Worm (Caenorhabditis elegans) whole organism, young adult: Measurements from ENCODE around the gene ceh-22.

Experiments
- F49E8.2 ChIP-seq: sonication (generic microtip); optimal IDR thresholded peaks from 3 replicates; lab custom pipeline; 2017; ENCODE audit warnings: missing genetic modification characterization, mild to moderate bottlenecking, missing compliant biosample characterization, antibody characterized with exemption, moderate library complexity; ENCODE audit not compliant: insufficient read depth
- Y56A3A.18 ChIP-seq: fragments of 200-800 bp; sonication (Bioruptor generic); IDR thresholded peaks from 2 replicates; pipeline ENCODE4 v1.3.6; 2022; ENCODE audit warnings: missing genetic modification reagents, missing genetic modification characterization, missing compliant biosample characterization
- fkh-3 ChIP-seq: sonication (generic microtip); optimal IDR thresholded peaks from 2 replicates; lab custom pipeline; 2016; ENCODE audit warnings: mild to moderate bottlenecking, missing genetic modification characterization, missing compliant biosample characterization
- mes-4 ChIP-seq: sonication (generic microtip); optimal IDR thresholded peaks from 2 replicates; lab custom pipeline; 2016; ENCODE audit warnings: missing genotype, missing genetic modification characterization, missing compliant biosample characterization
- nfyb-1 ChIP-seq: fragments of 200-800 bp; sonication (Bioruptor generic); IDR thresholded peaks from 2 replicates; pipeline ENCODE4 v1.3.6; 2022; ENCODE audit warnings: missing genetic modification reagents, missing genetic modification characterization, missing compliant biosample characterization
- nhr-80 ChIP-seq: sonication (generic microtip); optimal IDR thresholded peaks from 2 replicates; lab custom pipeline; 2016; ENCODE audit warnings: missing genetic modification characterization, missing compliant biosample characterization
- rec-8 ChIP-seq, 2 experiments: sonication (generic microtip); optimal IDR thresholded peaks; 2 replicates each; lab custom pipeline; 2016; ENCODE audit warnings: mild to moderate bottlenecking in 2 of 2, missing genetic modification characterization in 2 of 2, missing genetic modification reagents in 2 of 2, missing genotype in 2 of 2, missing biosample characterization in 1 of 2, missing compliant biosample characterization in 1 of 2, moderate library complexity in 1 of 2
- sea-2 ChIP-seq: fragments of 200-800 bp; sonication (Bioruptor generic); IDR thresholded peaks from 2 replicates; pipeline ENCODE4 v1.3.6; 2022; ENCODE audit warnings: missing genetic modification characterization, missing compliant biosample characterization
- snpc-4 ChIP-seq, 5 experiments: fragments of 150-350 bp in 1 of 5; sonication (generic microtip) in 4 of 5; optimal IDR thresholded peaks; 2 replicates each; lab custom pipeline; 2014 to 2018; ENCODE audit warnings: missing genetic modification characterization in 5 of 5, missing biosample characterization in 3 of 5, antibody characterized with exemption in 2 of 5, mild to moderate bottlenecking in 2 of 5, missing compliant biosample characterization in 2 of 5, missing genotype in 2 of 5, moderate library complexity in 2 of 5, missing genetic modification reagents in 1 of 5
- unc-130 ChIP-seq: sonication (generic microtip); optimal IDR thresholded peaks from 2 replicates; lab custom pipeline; 2016; ENCODE audit warnings: missing genetic modification reagents, missing genetic modification characterization, missing compliant biosample characterization
- unc-62 ChIP-seq: fragments of 150-350 bp; optimal IDR thresholded peaks from 2 replicates; lab custom pipeline; 2014; ENCODE audit warnings: missing biosample characterization, missing genetic modification reagents, missing genetic modification characterization
- ztf-22 ChIP-seq: fragments of 200-800 bp; sonication (Bioruptor generic); optimal IDR thresholded peaks from 2 replicates; lab custom pipeline; 2018; ENCODE audit warnings: mild to moderate bottlenecking, missing genetic modification characterization, moderate library complexity, missing compliant biosample characterization

ce11 chrV:10632758-10633157 lies 39.0 kb upstream of the ceh-22 start, which contains the start of gene mab-23:
- TF ChIP-seq ztf-22 (GFP tag; lab: Kevin White, UChicago) = no peak
- no peak for TF ChIP-seq mes-4 (tag; lab: Kevin White, UChicago)
- no peak for TF ChIP-seq sea-2 (GFP tag; lab: Robert Waterston, UW)
- TF ChIP-seq unc-62 (GFP tag; lab: Kevin White, UChicago) = no peak
- no peak for TF ChIP-seq unc-130 (GFP tag; lab: Kevin White, UChicago)
- no peak for TF ChIP-seq rec-8 (tag; optimal IDR thresholded peaks at IDR 0.05; lab: Kevin White, UChicago)
- TF ChIP-seq snpc-4 (GFP tag; optimal IDR thresholded peaks at IDR 0.05; lab: Kevin White, UChicago) = no peak
- TF ChIP-seq snpc-4 (tag; optimal IDR thresholded peaks at IDR 0.05; lab: Kevin White, UChicago) = no peak
- TF ChIP-seq Y56A3A.18 (GFP tag; lab: Robert Waterston, UW) = no peak
- TF ChIP-seq nhr-80 (tag; lab: Kevin White, UChicago) = no peak
- no peak for TF ChIP-seq fkh-3 (tag; lab: Kevin White, UChicago)
- no peak for TF ChIP-seq F49E8.2
- no peak for TF ChIP-seq nfyb-1
